Worm (Caenorhabditis elegans) whole organism, late embryonic: Measurements from ENCODE around the gene Y54G11A.14.

Experiments
- C08G9.2 ChIP-seq: sonication (generic microtip); optimal IDR thresholded peaks from 2 replicates; lab custom pipeline; 2016; ENCODE audit warnings: mild to moderate bottlenecking, missing genetic modification characterization, moderate library complexity, missing compliant biosample characterization
- C38D4.7 ChIP-seq: fragments of 200-800 bp; sonication (Bioruptor generic); optimal IDR thresholded peaks from 2 replicates; lab custom pipeline; 2018; ENCODE audit warnings: mild to moderate bottlenecking, missing genetic modification characterization, moderate library complexity, missing compliant biosample characterization
- F13H6.1 ChIP-seq: sonication (generic microtip); optimal IDR thresholded peaks from 2 replicates; lab custom pipeline; 2016; ENCODE audit warnings: missing genetic modification characterization, missing compliant biosample characterization
- K02D7.2 ChIP-seq: sonication (generic microtip); optimal IDR thresholded peaks from 2 replicates; lab custom pipeline; 2017; ENCODE audit warnings: mild to moderate bottlenecking, missing genetic modification characterization, missing compliant biosample characterization
- K09A11.1 ChIP-seq: sonication (generic microtip); optimal IDR thresholded peaks from 2 replicates; lab custom pipeline; 2017; ENCODE audit warnings: antibody characterized with exemption, mild to moderate bottlenecking, missing genetic modification characterization, missing compliant biosample characterization; ENCODE audit not compliant: insufficient read depth
- T23F11.4 ChIP-seq: fragments of 200-800 bp; sonication (Bioruptor generic); optimal IDR thresholded peaks from 2 replicates; lab custom pipeline; 2018; ENCODE audit warnings: mild to moderate bottlenecking, missing genetic modification characterization, missing compliant biosample characterization
- ceh-14 ChIP-seq: sonication (generic microtip); optimal IDR thresholded peaks from 2 replicates; lab custom pipeline; 2016; ENCODE audit warnings: missing genotype, missing genetic modification characterization, missing compliant biosample characterization
- ceh-18 ChIP-seq: sonication (generic microtip); optimal IDR thresholded peaks from 2 replicates; lab custom pipeline; 2016; ENCODE audit warnings: missing genetic modification characterization, missing compliant biosample characterization
- ceh-24 ChIP-seq: sonication (generic microtip); optimal IDR thresholded peaks from 2 replicates; lab custom pipeline; 2016; ENCODE audit warnings: mild to moderate bottlenecking, missing genetic modification characterization, missing compliant biosample characterization
- ceh-31 ChIP-seq: sonication (generic microtip); optimal IDR thresholded peaks from 2 replicates; lab custom pipeline; 2016; ENCODE audit warnings: missing genetic modification characterization, missing compliant biosample characterization
- ceh-34 ChIP-seq: sonication (generic microtip); optimal IDR thresholded peaks from 2 replicates; lab custom pipeline; 2016; ENCODE audit warnings: mild to moderate bottlenecking, missing genetic modification characterization, missing compliant biosample characterization
- ceh-48 ChIP-seq: sonication (generic microtip); optimal IDR thresholded peaks from 2 replicates; lab custom pipeline; 2016; ENCODE audit warnings: missing genetic modification characterization, inconsistent platforms, missing compliant biosample characterization
- ceh-9 ChIP-seq: sonication (generic microtip); optimal IDR thresholded peaks from 2 replicates; lab custom pipeline; 2016; ENCODE audit warnings: mild to moderate bottlenecking, missing genetic modification characterization, inconsistent platforms, missing compliant biosample characterization
- dmd-4 ChIP-seq: sonication (generic microtip); optimal IDR thresholded peaks from 2 replicates; lab custom pipeline; 2016; ENCODE audit warnings: borderline replicate concordance, missing genetic modification characterization, missing compliant biosample characterization
- elt-2 ChIP-seq: sonication (generic microtip); optimal IDR thresholded peaks from 2 replicates; lab custom pipeline; 2016; ENCODE audit warnings: missing genetic modification reagents, missing genetic modification characterization, missing compliant biosample characterization
- elt-4 ChIP-seq: sonication (generic microtip); optimal IDR thresholded peaks from 2 replicates; lab custom pipeline; 2016; ENCODE audit warnings: missing genetic modification characterization, missing compliant biosample characterization
- eyg-1 ChIP-seq: sonication (generic microtip); optimal IDR thresholded peaks from 2 replicates; lab custom pipeline; 2016; ENCODE audit warnings: missing genotype, missing genetic modification characterization, missing compliant biosample characterization
- fax-1 ChIP-seq: sonication (generic microtip); optimal IDR thresholded peaks from 2 replicates; lab custom pipeline; 2016; ENCODE audit warnings: missing genotype, missing genetic modification characterization, missing compliant biosample characterization
- gmeb-2 ChIP-seq: sonication (generic microtip); optimal IDR thresholded peaks from 2 replicates; lab custom pipeline; 2016; ENCODE audit warnings: missing genetic modification characterization, inconsistent platforms, missing compliant biosample characterization
- hlh-15 ChIP-seq: sonication (generic microtip); optimal IDR thresholded peaks from 2 replicates; lab custom pipeline; 2016; ENCODE audit warnings: missing genetic modification characterization, missing compliant biosample characterization
- hlh-30 ChIP-seq: sonication (generic microtip); optimal IDR thresholded peaks from 2 replicates; lab custom pipeline; 2017; ENCODE audit warnings: antibody characterized with exemption, missing genetic modification characterization, missing compliant biosample characterization; ENCODE audit not compliant: insufficient read depth
- hlh-6 ChIP-seq: sonication (generic microtip); optimal IDR thresholded peaks from 2 replicates; lab custom pipeline; 2016; ENCODE audit warnings: missing genotype, missing genetic modification characterization, missing compliant biosample characterization
- hlh-8 ChIP-seq: sonication (generic microtip); optimal IDR thresholded peaks from 2 replicates; lab custom pipeline; 2016; ENCODE audit warnings: missing genotype, missing genetic modification characterization, missing compliant biosample characterization
- lin-11 ChIP-seq: fragments of 200-800 bp; sonication (Bioruptor generic); optimal IDR thresholded peaks from 2 replicates; lab custom pipeline; 2018; ENCODE audit warnings: mild to moderate bottlenecking, missing genetic modification characterization, missing compliant biosample characterization
- madf-2 ChIP-seq: sonication (generic microtip); optimal IDR thresholded peaks from 2 replicates; lab custom pipeline; 2017; ENCODE audit warnings: missing genetic modification characterization, missing compliant biosample characterization
- mec-3 ChIP-seq: sonication (generic microtip); optimal IDR thresholded peaks from 2 replicates; lab custom pipeline; 2016; ENCODE audit warnings: borderline replicate concordance, missing genetic modification characterization, missing compliant biosample characterization
- nfya-1 ChIP-seq: sonication (generic microtip); optimal IDR thresholded peaks from 2 replicates; lab custom pipeline; 2017; ENCODE audit warnings: missing genetic modification characterization, mild to moderate bottlenecking, missing compliant biosample characterization, antibody characterized with exemption, moderate library complexity
- nhr-11 ChIP-seq: fragments of 150-350 bp; optimal IDR thresholded peaks from 2 replicates; lab custom pipeline; 2014; ENCODE audit warnings: missing biosample characterization, missing genetic modification characterization
- pag-3 ChIP-seq: sonication (generic microtip); optimal IDR thresholded peaks from 2 replicates; lab custom pipeline; 2016; ENCODE audit warnings: missing compliant biosample characterization, missing genetic modification characterization, borderline replicate concordance
- pat-9 ChIP-seq: fragments of 200-800 bp; sonication (Bioruptor generic); optimal IDR thresholded peaks from 2 replicates; lab custom pipeline; 2018; ENCODE audit warnings: mild to moderate bottlenecking, missing genetic modification characterization, moderate library complexity, missing compliant biosample characterization
- pqm-1 ChIP-seq: sonication (generic microtip); optimal IDR thresholded peaks from 2 replicates; lab custom pipeline; 2016; ENCODE audit warnings: missing genetic modification characterization, missing compliant biosample characterization
- pros-1 ChIP-seq: fragments of 150-350 bp; optimal IDR thresholded peaks from 2 replicates; lab custom pipeline; 2014; ENCODE audit warnings: missing biosample characterization, missing genetic modification reagents, missing genetic modification characterization
- ref-2 ChIP-seq: sonication (generic microtip); optimal IDR thresholded peaks from 2 replicates; lab custom pipeline; 2016; ENCODE audit warnings: missing genetic modification characterization, missing compliant biosample characterization
- rnt-1 ChIP-seq: sonication (generic microtip); optimal IDR thresholded peaks from 2 replicates; lab custom pipeline; 2016; ENCODE audit warnings: missing genetic modification characterization, missing compliant biosample characterization
- sdc-2 ChIP-seq: sonication (generic microtip); optimal IDR thresholded peaks from 2 replicates; lab custom pipeline; 2016; ENCODE audit warnings: missing genotype, missing genetic modification characterization, missing compliant biosample characterization
- sox-4 ChIP-seq: sonication (generic microtip); optimal IDR thresholded peaks from 2 replicates; lab custom pipeline; 2017; ENCODE audit warnings: mild to moderate bottlenecking, missing genetic modification characterization, inconsistent platforms, missing compliant biosample characterization
- syd-9 ChIP-seq: sonication (generic microtip); optimal IDR thresholded peaks from 2 replicates; lab custom pipeline; 2016; ENCODE audit warnings: mild to moderate bottlenecking, missing genetic modification characterization, moderate library complexity, missing compliant biosample characterization
- tbx-2 ChIP-seq: sonication (generic microtip); optimal IDR thresholded peaks from 2 replicates; lab custom pipeline; 2016; ENCODE audit warnings: missing genetic modification characterization, missing compliant biosample characterization
- unc-3 ChIP-seq, 2 experiments: fragments of 200-800 bp in 1 of 2; sonication (Bioruptor generic) in 1 of 2; sonication (generic microtip) in 1 of 2; conservative IDR thresholded peaks in 1 of 2; optimal IDR thresholded peaks in 1 of 2; 2 replicates each; pipeline versions ENCODE4 v1.3.6 to Lab custom; 2016 to 2022; ENCODE audit warnings: missing compliant biosample characterization in 2 of 2, missing genetic modification characterization in 2 of 2, missing genetic modification reagents in 1 of 2
- unc-42 ChIP-seq: sonication (generic microtip); optimal IDR thresholded peaks from 2 replicates; lab custom pipeline; 2016; ENCODE audit warnings: missing genotype, missing genetic modification characterization, missing compliant biosample characterization
- unc-86 ChIP-seq: sonication (generic microtip); optimal IDR thresholded peaks from 2 replicates; lab custom pipeline; 2016; ENCODE audit warnings: missing genetic modification characterization, missing compliant biosample characterization
- zip-5 ChIP-seq: sonication (generic microtip); optimal IDR thresholded peaks from 2 replicates; lab custom pipeline; 2016; ENCODE audit warnings: missing genetic modification characterization, missing compliant biosample characterization
- ztf-16 ChIP-seq: sonication (generic microtip); optimal IDR thresholded peaks from 2 replicates; lab custom pipeline; 2017; ENCODE audit warnings: missing genetic modification characterization, missing compliant biosample characterization

Gene Y54G11A.14

DNA sequence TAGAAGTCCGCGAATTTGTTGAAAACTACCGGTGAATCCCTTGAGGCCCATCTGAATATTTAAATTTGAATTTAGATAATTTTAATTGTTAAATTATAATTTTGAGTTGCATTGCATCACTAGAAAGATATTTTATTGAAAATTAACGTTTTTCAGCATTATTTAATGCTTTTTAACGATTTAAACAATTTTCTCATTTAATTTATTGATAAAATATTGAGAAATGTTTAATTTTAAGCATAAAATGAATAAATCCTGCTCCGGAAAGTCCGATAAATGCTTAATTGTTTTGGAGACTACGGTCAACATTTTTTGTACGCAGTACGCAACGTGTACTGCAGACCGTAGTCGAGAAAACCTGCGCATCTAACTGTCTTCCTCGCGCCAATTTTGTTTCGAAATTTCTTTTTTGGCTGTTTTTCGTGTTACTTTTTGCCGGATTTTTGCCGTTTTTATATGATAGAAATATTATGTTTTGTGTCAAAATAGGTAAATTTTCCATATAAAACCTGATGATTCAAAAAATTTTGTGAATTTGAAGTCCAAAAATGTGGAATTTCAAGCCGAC, 31.5 kb downstream of the Y54G11A.14 start, which contains the start of the genes Y54G11A.17, lin-7 and elof-1 (continued):
- TF ChIP-seq lin-11 (tag; lab: Kevin White, UChicago) (no peak), nhr-11 (tag; lab: Kevin White, UChicago) (no peak), dmd-4 (tag; lab: Kevin White, UChicago) (no peak), ref-2 (no peak), pag-3 (tag; lab: Kevin White, UChicago) (no peak), F13H6.1 (tag; lab: Kevin White, UChicago) (no peak), rnt-1 (tag; lab: Kevin White, UChicago) (no peak), hlh-15 (tag; lab: Kevin White, UChicago) (no peak), unc-86 (tag; lab: Kevin White, UChicago) (no peak), ceh-31 (tag; lab: Kevin White, UChicago) (peak; percentile 88), hlh-8 (tag; lab: Kevin White, UChicago) (no peak), madf-2 (peak; percentile 5), pqm-1 (tag; lab: Kevin White, UChicago) (no peak), T23F11.4 (GFP tag; lab: Kevin White, UChicago) (no peak), syd-9 (tag; lab: Kevin White, UChicago) (no peak), C38D4.7 (GFP tag; lab: Kevin White, UChicago) (no peak)
- TF ChIP-seq, all 69 proteins: peak for 18

DNA sequence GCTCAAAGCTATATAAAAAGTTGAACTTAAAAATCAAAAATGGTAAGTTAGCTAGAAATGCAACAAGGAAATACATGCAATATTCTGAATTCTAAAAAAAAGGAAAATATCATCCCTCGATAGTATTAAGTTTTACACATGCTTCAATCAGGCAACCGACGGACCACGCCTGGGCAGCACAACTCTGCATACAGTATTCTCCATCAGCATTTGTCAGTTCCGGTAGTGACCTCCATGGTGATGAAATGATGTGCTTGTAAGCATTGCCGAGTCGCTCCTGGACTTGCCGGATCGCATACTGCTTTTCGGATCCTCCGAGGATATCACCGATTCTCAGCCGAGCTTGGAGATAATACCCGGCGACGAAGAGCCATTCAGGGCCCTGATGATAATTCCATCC, 32.8 kb downstream of the Y54G11A.14 start:
- TF ChIP-seq ceh-18 (tag; lab: Kevin White, UChicago) (no peak), unc-3 (GFP tag; conservative IDR thresholded peaks at IDR 0.05; lab: Robert Waterston, UW) (no peak), unc-3 (tag; optimal IDR thresholded peaks at IDR 0.05; lab: Kevin White, UChicago) (no peak), mec-3 (no peak), T23F11.4 (GFP tag; lab: Kevin White, UChicago) (no peak), sdc-2 (tag; lab: Kevin White, UChicago) (no peak), tbx-2 (tag; lab: Kevin White, UChicago) (no peak), K09A11.1 (no peak), ceh-24 (tag; lab: Kevin White, UChicago) (no peak), pat-9 (tag; lab: Kevin White, UChicago) (no peak), hlh-6 (tag; lab: Kevin White, UChicago) (no peak), ceh-9 (tag; lab: Kevin White, UChicago) (no peak), pros-1 (tag; lab: Kevin White, UChicago) (no peak), zip-5 (tag; lab: Kevin White, UChicago) (no peak)

DNA sequence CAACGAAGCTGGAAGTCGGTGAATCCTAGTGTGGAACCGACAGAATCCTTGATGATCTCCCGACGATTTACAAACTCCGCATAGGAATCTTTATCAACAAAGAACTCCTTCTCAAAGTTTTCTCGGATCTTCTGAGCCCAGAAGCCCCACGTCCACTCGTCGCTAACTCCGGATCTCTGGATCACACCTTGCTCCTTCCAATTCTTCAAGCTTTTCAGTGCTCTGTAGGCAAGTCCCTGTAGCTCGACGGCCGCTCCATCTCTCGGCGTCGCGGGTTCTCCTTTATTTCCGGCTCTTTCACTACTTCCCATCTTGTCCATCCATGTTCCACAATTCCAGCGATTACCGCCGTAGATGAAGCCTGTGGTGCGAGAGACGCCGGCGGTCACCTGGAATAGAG, 33.4 kb downstream of the Y54G11A.14 start:
- TF ChIP-seq ztf-16 (tag; lab: Kevin White, UChicago) = no peak
- TF ChIP-seq hlh-30 (tag; lab: Kevin White, UChicago) = no peak
- TF ChIP-seq gmeb-2 (tag; lab: Kevin White, UChicago) = no peak
- no peak for TF ChIP-seq C38D4.7 (GFP tag; lab: Kevin White, UChicago)
- no peak for TF ChIP-seq ceh-18 (tag; lab: Kevin White, UChicago)
- no peak for TF ChIP-seq ceh-24 (tag; lab: Kevin White, UChicago)
- TF ChIP-seq pat-9 (tag; lab: Kevin White, UChicago) = no peak
- no peak for TF ChIP-seq sdc-2 (tag; lab: Kevin White, UChicago)
- TF ChIP-seq eyg-1 (tag; lab: Kevin White, UChicago) = no peak
- no peak for TF ChIP-seq hlh-6 (tag; lab: Kevin White, UChicago)
- TF ChIP-seq ceh-34 = no peak
- TF ChIP-seq pqm-1 (tag; lab: Kevin White, UChicago) = no peak

DNA sequence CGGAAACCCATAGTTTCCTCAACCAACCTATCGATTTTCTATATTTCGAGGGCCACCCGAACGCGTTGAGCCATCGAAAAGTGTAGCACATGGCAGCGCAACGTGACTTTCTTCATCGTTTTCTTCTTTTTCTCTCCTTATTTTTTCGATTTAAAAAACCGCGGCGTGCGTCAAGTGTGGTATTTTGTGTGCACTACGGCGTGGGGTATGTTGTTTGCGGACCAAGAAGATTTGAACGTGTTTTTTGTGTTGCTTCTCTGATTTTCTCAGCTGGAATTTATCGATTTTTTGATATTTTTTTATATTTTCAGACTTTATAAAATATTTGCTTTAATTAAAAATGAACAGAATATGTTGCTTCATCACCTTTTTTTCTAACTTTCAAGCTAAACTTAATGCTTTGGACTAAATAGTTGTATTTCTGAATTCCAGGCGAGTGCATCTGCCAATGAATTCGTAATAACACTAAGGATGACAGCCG, 40.0 kb downstream of the Y54G11A.14 start, which contains the start of the genes agl-1 and pfs-2:
TSS of gene agl-1 (minus strand) at position 178 of the 481 bp plus-strand sequence.
TSS of gene pfs-2 (plus strand) at position 431 of the 481 bp plus-strand sequence.
- TF ChIP-seq ceh-31 (tag; lab: Kevin White, UChicago) (peak; percentile 41), unc-42 (peak; percentile 10), C08G9.2 (tag; lab: Kevin White, UChicago) (peak; percentile 26), elt-4 (tag; lab: Kevin White, UChicago) (no peak), sox-4 (tag; lab: Kevin White, UChicago) (peak; percentile 43), nfya-1 (tag; lab: Kevin White, UChicago) (peak; percentile 77), hlh-6 (tag; lab: Kevin White, UChicago) (no peak), ceh-14 (tag; lab: Kevin White, UChicago) (peak; percentile 17), madf-2 (peak; percentile 21), pat-9 (tag; lab: Kevin White, UChicago) (peak; percentile 11), hlh-30 (tag; lab: Kevin White, UChicago) (peak; percentile 43), ref-2 (peak; percentile 7), unc-86 (tag; lab: Kevin White, UChicago) (peak; percentile 21), pros-1 (tag; lab: Kevin White, UChicago) (no peak), elt-2 (tag; lab: Kevin White, UChicago) (peak; percentile 42), K02D7.2 (tag; lab: Kevin White, UChicago) (no peak), fax-1 (tag; lab: Kevin White, UChicago) (peak; percentile 11), ceh-48 (peak; percentile 67), ceh-18 (tag; lab: Kevin White, UChicago) (peak; percentile 64), rnt-1 (tag; lab: Kevin White, UChicago) (peak; percentile 21)
